Worm (Caenorhabditis elegans) whole organism, L1 larva: ENCODE results near the gene T10B9.14.

Source experiments
- Y116A8C.19 ChIP-seq: sonication (generic microtip); optimal IDR thresholded peaks from 2 replicates; lab custom pipeline; 2016; ENCODE audit warnings: missing compliant biosample characterization, missing genetic modification characterization, borderline replicate concordance
- blmp-1 ChIP-seq: fragments of 150-350 bp; optimal IDR thresholded peaks from 2 replicates; lab custom pipeline; 2014; ENCODE audit warnings: missing biosample characterization, missing genetic modification characterization
- ceh-63 ChIP-seq: fragments of 200-800 bp; sonication (Bioruptor generic); optimal IDR thresholded peaks from 2 replicates; lab custom pipeline; 2018; ENCODE audit warnings: mild to moderate bottlenecking, missing genetic modification characterization, missing compliant biosample characterization
- ceh-8 ChIP-seq: fragments of 200-800 bp; sonication (Bioruptor generic); optimal IDR thresholded peaks from 2 replicates; lab custom pipeline; 2018; ENCODE audit warnings: mild to moderate bottlenecking, missing genetic modification characterization, moderate library complexity, missing compliant biosample characterization
- ceh-82 ChIP-seq, 3 experiments: fragments of 150-350 bp in 1 of 3; sonication (generic microtip) in 2 of 3; optimal IDR thresholded peaks; 2 replicates each; lab custom pipeline; 2014 to 2017; ENCODE audit warnings: missing biosample characterization in 3 of 3, missing genetic modification characterization in 3 of 3
- efl-1 ChIP-seq, 4 experiments: fragments of 150-350 bp; optimal IDR thresholded peaks in 3 of 4; peaks in 1 of 4; 1 replicate in 1 of 4; 2 replicates in 3 of 4; lab custom pipeline; 2014; ENCODE audit warnings: missing biosample characterization in 2 of 4, missing genetic modification characterization in 2 of 4, missing genetic modification reagents in 2 of 4
- efl-3 ChIP-seq: fragments of 200-800 bp; sonication (Bioruptor generic); optimal IDR thresholded peaks from 2 replicates; lab custom pipeline; 2018; ENCODE audit warnings: mild to moderate bottlenecking, missing genetic modification characterization, missing compliant biosample characterization
- elt-3 ChIP-seq, 6 experiments: fragments of 150-350 bp in 1 of 6; sonication (generic microtip); optimal IDR thresholded peaks; 2 replicates each; lab custom pipeline; 2017 to 2018; ENCODE audit warnings: missing biosample characterization in 6 of 6, missing genetic modification characterization in 6 of 6, inconsistent platforms in 1 of 6
- ets-5 ChIP-seq: fragments of 200-800 bp; sonication (Bioruptor generic); IDR thresholded peaks from 2 replicates; pipeline ENCODE4 v1.3.6; 2022; ENCODE audit warnings: missing genetic modification characterization, missing compliant biosample characterization
- fos-1 ChIP-seq: fragments of 150-350 bp; optimal IDR thresholded peaks from 2 replicates; lab custom pipeline; 2014; ENCODE audit warnings: missing biosample characterization, missing genetic modification characterization
- hlh-4 ChIP-seq: sonication (generic microtip); optimal IDR thresholded peaks from 2 replicates; lab custom pipeline; 2016; ENCODE audit warnings: mild to moderate bottlenecking, missing genetic modification characterization, missing compliant biosample characterization
- jun-1 ChIP-seq: fragments of 150-350 bp; optimal IDR thresholded peaks from 2 replicates; lab custom pipeline; 2014; ENCODE audit warnings: missing biosample characterization, missing genetic modification reagents, missing genetic modification characterization
- lin-14 ChIP-seq: fragments of 200-800 bp; sonication (Bioruptor generic); optimal IDR thresholded peaks from 2 replicates; lab custom pipeline; 2018; ENCODE audit warnings: mild to moderate bottlenecking, missing genetic modification characterization, moderate library complexity, missing compliant biosample characterization
- lin-39 ChIP-seq: fragments of 150-350 bp; optimal IDR thresholded peaks from 2 replicates; lab custom pipeline; 2014; ENCODE audit warnings: missing biosample characterization, missing genetic modification reagents, missing genetic modification characterization
- mab-9 ChIP-seq: fragments of 200-800 bp; sonication (Bioruptor generic); IDR thresholded peaks from 2 replicates; pipeline ENCODE4 v1.3.6; 2022; ENCODE audit warnings: missing genetic modification reagents, missing genetic modification characterization, missing compliant biosample characterization
- mdl-1 ChIP-seq, 2 experiments: fragments of 150-350 bp; optimal IDR thresholded peaks; 2 replicates each; lab custom pipeline; 2014 to 2017; ENCODE audit warnings: missing biosample characterization in 2 of 2, missing genetic modification characterization in 2 of 2, inconsistent platforms in 1 of 2
- mep-1 ChIP-seq: fragments of 150-350 bp; optimal IDR thresholded peaks from 2 replicates; lab custom pipeline; 2014; ENCODE audit warnings: missing biosample characterization, missing genetic modification characterization
- nhr-11 ChIP-seq: fragments of 150-350 bp; optimal IDR thresholded peaks from 2 replicates; lab custom pipeline; 2014; ENCODE audit warnings: missing biosample characterization, missing genetic modification characterization
- nhr-12 ChIP-seq: sonication (generic microtip); optimal IDR thresholded peaks from 2 replicates; lab custom pipeline; 2017; ENCODE audit warnings: missing biosample characterization, missing genetic modification characterization
- nhr-19 ChIP-seq: fragments of 200-800 bp; sonication (Bioruptor generic); conservative IDR thresholded peaks from 2 replicates; pipeline ENCODE4 v1.3.6; 2022; ENCODE audit warnings: missing genetic modification characterization, missing compliant biosample characterization
- nhr-20 ChIP-seq: sonication (generic microtip); optimal IDR thresholded peaks from 2 replicates; lab custom pipeline; 2016; ENCODE audit warnings: mild to moderate bottlenecking, missing genetic modification characterization, missing compliant biosample characterization
- nhr-237 ChIP-seq: fragments of 150-350 bp; optimal IDR thresholded peaks from 2 replicates; lab custom pipeline; 2014; ENCODE audit warnings: missing biosample characterization, missing genetic modification characterization
- nhr-28 ChIP-seq: fragments of 150-350 bp; optimal IDR thresholded peaks from 2 replicates; lab custom pipeline; 2014; ENCODE audit warnings: missing biosample characterization, missing genetic modification characterization
- nhr-47 ChIP-seq: sonication (generic microtip); optimal IDR thresholded peaks from 2 replicates; lab custom pipeline; 2016; ENCODE audit warnings: mild to moderate bottlenecking, missing genetic modification characterization, moderate library complexity, missing compliant biosample characterization
- nhr-84 ChIP-seq: sonication (generic microtip); optimal IDR thresholded peaks from 2 replicates; lab custom pipeline; 2017; ENCODE audit warnings: missing biosample characterization, missing genetic modification characterization
- nhr-85 ChIP-seq: sonication (generic microtip); peaks from one replicate; lab custom pipeline; 2016; ENCODE audit warnings: missing genetic modification characterization, inconsistent platforms, missing compliant biosample characterization
- nhr-90 ChIP-seq: sonication (generic microtip); optimal IDR thresholded peaks from 2 replicates; lab custom pipeline; 2016; ENCODE audit warnings: mild to moderate bottlenecking, missing genetic modification characterization, missing compliant biosample characterization; ENCODE audit not compliant: poor library complexity
- pag-3 ChIP-seq: sonication (generic microtip); optimal IDR thresholded peaks from 2 replicates; lab custom pipeline; 2017; ENCODE audit warnings: missing genetic modification characterization, mild to moderate bottlenecking, missing compliant biosample characterization, antibody characterized with exemption, borderline replicate concordance; ENCODE audit not compliant: insufficient read depth
- pax-3 ChIP-seq: fragments of 200-800 bp; sonication (Bioruptor generic); optimal IDR thresholded peaks from 2 replicates; lab custom pipeline; 2018; ENCODE audit warnings: mild to moderate bottlenecking, missing genetic modification characterization, moderate library complexity, missing compliant biosample characterization
- rnt-1 ChIP-seq: sonication (generic microtip); optimal IDR thresholded peaks from 2 replicates; lab custom pipeline; 2016; ENCODE audit warnings: mild to moderate bottlenecking, missing genetic modification characterization, moderate library complexity, missing compliant biosample characterization
- sox-4 ChIP-seq: sonication (generic microtip); optimal IDR thresholded peaks from 2 replicates; lab custom pipeline; 2016; ENCODE audit warnings: missing genetic modification characterization, missing compliant biosample characterization
- tbx-2 ChIP-seq: sonication (generic microtip); optimal IDR thresholded peaks from 2 replicates; lab custom pipeline; 2016; ENCODE audit warnings: missing genetic modification characterization, missing compliant biosample characterization
- tlp-1 ChIP-seq: fragments of 150-350 bp; optimal IDR thresholded peaks from 2 replicates; lab custom pipeline; 2014; ENCODE audit warnings: missing biosample characterization, missing genetic modification characterization
- unc-62 ChIP-seq: fragments of 150-350 bp; optimal IDR thresholded peaks from 2 replicates; lab custom pipeline; 2014; ENCODE audit warnings: missing biosample characterization, missing genetic modification reagents, missing genetic modification characterization
- unc-86 ChIP-seq: sonication (generic microtip); optimal IDR thresholded peaks from 2 replicates; lab custom pipeline; 2016; ENCODE audit warnings: missing genetic modification characterization, missing compliant biosample characterization
- vab-15 ChIP-seq: sonication (generic microtip); optimal IDR thresholded peaks from 2 replicates; lab custom pipeline; 2017; ENCODE audit warnings: missing genotype, mild to moderate bottlenecking, missing genetic modification characterization, missing compliant biosample characterization
- xbp-1 ChIP-seq: sonication (generic microtip); optimal IDR thresholded peaks from 2 replicates; lab custom pipeline; 2016; ENCODE audit warnings: missing genetic modification characterization, missing compliant biosample characterization
- zip-4 ChIP-seq: fragments of 200-800 bp; sonication (Bioruptor generic); optimal IDR thresholded peaks from 2 replicates; lab custom pipeline; 2018; ENCODE audit warnings: mild to moderate bottlenecking, missing genetic modification characterization, moderate library complexity, missing compliant biosample characterization
- ztf-11 ChIP-seq, 2 experiments: sonication (generic microtip); optimal IDR thresholded peaks; 2 replicates each; lab custom pipeline; 2016 to 2017; ENCODE audit warnings: missing genetic modification characterization in 2 of 2, missing biosample characterization in 1 of 2, missing compliant biosample characterization in 1 of 2
- ztf-4 ChIP-seq: fragments of 150-350 bp; optimal IDR thresholded peaks from 2 replicates; lab custom pipeline; 2014; ENCODE audit warnings: missing biosample characterization, missing genetic modification characterization

Gene T10B9.14

DNA sequence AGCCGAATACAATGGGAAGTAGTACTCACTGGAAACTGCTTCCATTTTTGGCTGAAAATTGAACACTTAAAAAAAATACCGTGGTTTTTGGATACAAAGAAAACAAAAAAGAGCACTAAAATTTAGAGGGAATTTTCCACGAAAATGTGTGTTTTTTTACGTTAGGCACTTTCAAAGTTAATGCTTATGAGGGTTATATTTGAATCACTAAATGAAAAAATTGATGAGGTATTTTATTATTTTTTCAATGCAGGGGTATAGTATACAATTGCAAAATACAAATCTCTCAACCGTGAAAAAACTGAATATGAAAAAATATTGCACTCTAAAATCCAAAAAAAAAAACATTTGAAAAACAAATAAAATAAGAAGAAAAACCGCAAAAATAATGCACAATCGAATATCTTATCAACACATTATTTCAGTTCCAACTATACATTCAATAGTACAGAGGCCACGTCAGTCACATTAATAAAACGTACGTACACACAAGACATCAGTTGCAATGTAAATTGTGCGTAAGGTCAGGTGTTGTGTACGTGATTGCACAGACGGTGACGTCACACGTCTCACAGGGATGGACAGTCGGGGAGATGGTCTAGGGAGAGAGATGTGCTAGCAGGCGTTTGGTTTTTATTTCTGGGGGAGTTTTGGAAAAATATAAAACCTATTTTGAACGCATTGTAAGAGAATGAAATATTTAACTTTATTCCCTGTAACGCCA lies 12.3 kb downstream of the T10B9.14 start, which contains the start of gene aqp-10 (continued):
- TF ChIP-seq mdl-1 (tag; optimal IDR thresholded peaks at IDR 0.05; lab: Kevin White, UChicago): no peak
- peak; percentile 78 for TF ChIP-seq xbp-1
- TF ChIP-seq nhr-90 (tag; lab: Kevin White, UChicago): peak; percentile 64
- no peak for TF ChIP-seq nhr-12 (tag; lab: Kevin White, UChicago)
- no peak for TF ChIP-seq hlh-4 (tag; lab: Kevin White, UChicago)
- no peak for TF ChIP-seq jun-1 (tag; lab: Kevin White, UChicago)
- TF ChIP-seq zip-4: no peak
- no peak for TF ChIP-seq unc-62 (GFP tag; lab: Kevin White, UChicago)
- peak; percentile 57 for TF ChIP-seq blmp-1 (tag; lab: Kevin White, UChicago)
- TF ChIP-seq sox-4 (tag; lab: Kevin White, UChicago): no peak
- TF ChIP-seq nhr-11 (tag; lab: Kevin White, UChicago): no peak
- peak; percentile 46 for TF ChIP-seq rnt-1 (tag; lab: Kevin White, UChicago)
- no peak for TF ChIP-seq nhr-28 (tag; lab: Kevin White, UChicago)
- TF ChIP-seq mab-9: 0 out of 2 replicates have a peak, but pooled peaks have one; percentile 39
- no peak for TF ChIP-seq tlp-1 (tag; lab: Kevin White, UChicago)
- no peak for TF ChIP-seq ceh-8 (GFP tag; lab: Kevin White, UChicago)
- no peak for TF ChIP-seq ceh-63 (GFP tag; lab: Kevin White, UChicago)
- TF ChIP-seq elt-3 (tag; optimal IDR thresholded peaks at IDR 0.05; lab: Kevin White, UChicago): peak in 2 of 6 experiments; percentile 3 to 27
- no peak for TF ChIP-seq efl-3 (GFP tag; lab: Kevin White, UChicago)
- peak; percentile 70 for TF ChIP-seq tbx-2 (tag; lab: Kevin White, UChicago)
- no peak for TF ChIP-seq nhr-237 (tag; lab: Kevin White, UChicago)
- peak; percentile 78 for TF ChIP-seq mep-1 (tag; lab: Kevin White, UChicago)
- no peak for TF ChIP-seq fos-1 (tag; lab: Kevin White, UChicago)
- TF ChIP-seq ztf-11 (tag; optimal IDR thresholded peaks at IDR 0.05; lab: Kevin White, UChicago): no peak
- TF ChIP-seq vab-15 (tag; lab: Kevin White, UChicago): no peak
- peak; percentile 49 for TF ChIP-seq nhr-47 (tag; lab: Kevin White, UChicago)
- TF ChIP-seq nhr-85 (tag; lab: Kevin White, UChicago): peak; percentile 82
- peak; percentile 73 for TF ChIP-seq nhr-20 (tag; lab: Kevin White, UChicago)
- peak; percentile 54 for TF ChIP-seq lin-14 (GFP tag; lab: Kevin White, UChicago)
- no peak for TF ChIP-seq lin-39 (tag; lab: Kevin White, UChicago)
- no peak for TF ChIP-seq ets-5
- TF ChIP-seq Y116A8C.19 (tag; lab: Kevin White, UChicago): no peak
- no peak for TF ChIP-seq unc-86 (tag; lab: Kevin White, UChicago)
- no peak for TF ChIP-seq pag-3 (tag; lab: Kevin White, UChicago)
- TF ChIP-seq nhr-84 (tag; lab: Kevin White, UChicago): no peak
- TF ChIP-seq ceh-82 (tag; optimal IDR thresholded peaks at IDR 0.05; lab: Kevin White, UChicago): no peak
- no peak for TF ChIP-seq ztf-4 (tag; lab: Kevin White, UChicago)
- no peak for TF ChIP-seq pax-3 (tag; lab: Kevin White, UChicago)
- peak; percentile 47 for TF ChIP-seq nhr-19 (GFP tag; lab: Robert Waterston, UW)

DNA sequence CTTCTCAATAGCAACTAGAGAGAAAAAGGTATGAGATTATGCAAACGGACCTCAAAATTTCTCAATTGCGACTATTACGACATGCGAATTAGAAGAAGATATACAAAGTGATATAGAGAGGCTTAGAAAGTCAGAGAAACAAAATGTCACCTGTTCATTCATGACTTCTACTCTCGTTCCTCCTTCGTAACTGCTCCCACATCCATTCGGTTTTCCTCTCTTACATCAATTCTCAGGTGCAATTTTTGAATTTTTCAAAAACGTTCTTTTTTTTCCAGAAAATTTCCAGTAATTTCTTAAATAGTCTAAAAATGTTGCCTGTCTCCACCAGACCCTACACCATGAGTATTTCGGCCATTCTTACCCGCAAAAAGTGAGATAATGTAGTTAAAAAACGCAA lies 17.5 kb downstream of the T10B9.14 start:
- no peak for TF ChIP-seq efl-1 (optimal IDR thresholded peaks at IDR 0.05; lab: Kevin White, UChicago)
- peak in 1 of 2 experiments; percentile 80 for TF ChIP-seq efl-1 (GFP tag; optimal IDR thresholded peaks at IDR 0.05 in 1 of 2; lab: Kevin White, UChicago)
- TF ChIP-seq rnt-1 (tag; lab: Kevin White, UChicago): no peak
- TF ChIP-seq tlp-1 (tag; lab: Kevin White, UChicago): no peak
- no peak for TF ChIP-seq nhr-11 (tag; lab: Kevin White, UChicago)
